Fruit fly (Drosophila melanogaster) whole organism, embryonic: ENCODE data around the gene Nepl3.

Experiments
- CG12155 ChIP-seq: fragments of 200-800 bp; sonication (Bioruptor generic); optimal IDR thresholded peaks from 3 replicates; lab custom pipeline; 2016; ENCODE audit warnings: missing biosample characterization, missing genetic modification characterization
- CG13287 ChIP-seq: fragments of 200-800 bp; sonication (Bioruptor generic); IDR thresholded peaks from 2 replicates; pipeline ENCODE4 v1.3.6; 2022; ENCODE audit warnings: missing biosample characterization, missing genetic modification characterization; ENCODE audit not compliant: partially characterized antibody
- CG3726 ChIP-seq: fragments of 200-800 bp; sonication (Bioruptor generic); IDR thresholded peaks from 3 replicates; pipeline ENCODE4, ENCODE4 v1.3.6; 2022; ENCODE audit warnings: missing biosample characterization, missing genetic modification characterization
- Camta ChIP-seq: fragments of 200-800 bp; sonication (Bioruptor generic); optimal IDR thresholded peaks from 2 replicates; lab custom pipeline; 2016; ENCODE audit warnings: missing biosample characterization, missing genetic modification characterization
- Dref ChIP-seq: fragments of 200-800 bp; sonication (Bioruptor generic); IDR thresholded peaks from 2 replicates; pipeline ENCODE4 v1.3.6; 2022; ENCODE audit warnings: missing biosample characterization, missing genetic modification characterization
- Mad ChIP-seq: fragments of 200-800 bp; sonication (Bioruptor generic); optimal IDR thresholded peaks from 2 replicates; lab custom pipeline; 2016; ENCODE audit warnings: missing biosample characterization, missing genetic modification characterization
- Ravus ChIP-seq: fragments of 200-800 bp; sonication (Bioruptor generic); IDR thresholded peaks from 2 replicates; pipeline ENCODE4 v1.3.6; 2022; ENCODE audit warnings: missing biosample characterization, missing genetic modification characterization
- Side ChIP-seq: fragments of 200-800 bp; sonication (Bioruptor generic); optimal IDR thresholded peaks from 2 replicates; lab custom pipeline; 2016; ENCODE audit warnings: missing biosample characterization, missing genetic modification characterization
- Sox100B ChIP-seq: fragments of 200-800 bp; sonication (Bioruptor generic); optimal IDR thresholded peaks from 3 replicates; lab custom pipeline; 2018; ENCODE audit warnings: missing biosample characterization, mild to moderate bottlenecking, missing genetic modification characterization
- danr ChIP-seq: fragments of 200-800 bp; sonication (Bioruptor generic); IDR thresholded peaks from 2 replicates; pipeline ENCODE4 v1.3.6; 2022; ENCODE audit warnings: missing biosample characterization, missing genetic modification characterization
- ranshi ChIP-seq: fragments of 200-800 bp; sonication (Bioruptor generic); IDR thresholded peaks from 2 replicates; pipeline ENCODE4 v1.3.6; 2022; ENCODE audit warnings: missing biosample characterization, missing genetic modification characterization
- wor ChIP-seq: fragments of 200-800 bp; sonication (Bioruptor generic); IDR thresholded peaks from 2 replicates; pipeline ENCODE4 v1.3.6; 2022; ENCODE audit warnings: missing biosample characterization, missing genetic modification characterization

dm6 chr2L:5029049-5029808 is 28.8 kb downstream of the Nepl3 start, which contains the start of gene Col4a1:
- TF ChIP-seq Ravus (no peak), ranshi (GFP tag; lab: Robert Waterston, UW) (no peak), CG3726 (GFP tag; lab: Robert Waterston, UW) (no peak), danr (GFP tag; lab: Robert Waterston, UW) (no peak), CG12155 (GFP tag; lab: Kevin White, UChicago) (no peak), Sox100B (no peak), CG13287 (no peak), Side (GFP tag; lab: Kevin White, UChicago) (no peak), Dref (no peak), Mad (GFP tag; lab: Kevin White, UChicago) (no peak), Camta (no peak), wor (GFP tag; lab: Robert Waterston, UW) (no peak)
